Worm (Caenorhabditis elegans) whole organism, L1 larva: ENCODE measurements around the gene twk-9.
A peak's percentile ranks its signal among the peaks of the same experiment; 100 is the strongest.

Source experiments
- C04F5.9 ChIP-seq: sonication (generic microtip); optimal IDR thresholded peaks from 2 replicates; lab custom pipeline; 2016; ENCODE audit warnings: missing genetic modification characterization, missing compliant biosample characterization
- C16A3.4 ChIP-seq: fragments of 150-350 bp; optimal IDR thresholded peaks from 2 replicates; lab custom pipeline; 2014; ENCODE audit warnings: missing biosample characterization, missing genetic modification characterization
- aha-1 ChIP-seq: fragments of 150-350 bp; optimal IDR thresholded peaks from 2 replicates; lab custom pipeline; 2014; ENCODE audit warnings: missing biosample characterization, missing genetic modification characterization
- alr-1 ChIP-seq: fragments of 200-800 bp; sonication (Bioruptor generic); optimal IDR thresholded peaks from 2 replicates; lab custom pipeline; 2018; ENCODE audit warnings: borderline replicate concordance, mild to moderate bottlenecking, missing genetic modification characterization, missing compliant biosample characterization
- aly-2 ChIP-seq: fragments of 150-350 bp; optimal IDR thresholded peaks from 2 replicates; lab custom pipeline; 2014; ENCODE audit warnings: missing biosample characterization, missing genetic modification characterization
- ceh-8 ChIP-seq: fragments of 200-800 bp; sonication (Bioruptor generic); optimal IDR thresholded peaks from 2 replicates; lab custom pipeline; 2018; ENCODE audit warnings: mild to moderate bottlenecking, missing genetic modification characterization, moderate library complexity, missing compliant biosample characterization
- ceh-88 ChIP-seq: fragments of 200-800 bp; sonication (Bioruptor generic); IDR thresholded peaks from 2 replicates; pipeline ENCODE4 v1.3.6; 2022; ENCODE audit warnings: missing genetic modification characterization, missing compliant biosample characterization
- dpl-1 ChIP-seq, 3 experiments: fragments of 150-350 bp in 2 of 3; sonication (generic microtip) in 1 of 3; optimal IDR thresholded peaks; 2 replicates each; lab custom pipeline; 2014 to 2017; ENCODE audit warnings: missing biosample characterization in 3 of 3, missing genetic modification characterization in 3 of 3, missing genetic modification reagents in 3 of 3
- dsc-1 ChIP-seq: sonication (generic microtip); optimal IDR thresholded peaks from 2 replicates; lab custom pipeline; 2016; ENCODE audit warnings: mild to moderate bottlenecking, missing genetic modification characterization, missing compliant biosample characterization
- elt-2 ChIP-seq: sonication (generic microtip); optimal IDR thresholded peaks from 2 replicates; lab custom pipeline; 2016; ENCODE audit warnings: missing genetic modification characterization, mild to moderate bottlenecking, inconsistent platforms, missing compliant biosample characterization, missing genetic modification reagents
- ets-5 ChIP-seq: fragments of 200-800 bp; sonication (Bioruptor generic); IDR thresholded peaks from 2 replicates; pipeline ENCODE4 v1.3.6; 2022; ENCODE audit warnings: missing genetic modification characterization, missing compliant biosample characterization
- fkh-8 ChIP-seq: sonication (generic microtip); optimal IDR thresholded peaks from 2 replicates; lab custom pipeline; 2016; ENCODE audit warnings: mild to moderate bottlenecking, missing genetic modification characterization, missing compliant biosample characterization
- hlh-4 ChIP-seq: sonication (generic microtip); optimal IDR thresholded peaks from 2 replicates; lab custom pipeline; 2016; ENCODE audit warnings: mild to moderate bottlenecking, missing genetic modification characterization, missing compliant biosample characterization
- irx-1 ChIP-seq: sonication (generic microtip); optimal IDR thresholded peaks from 2 replicates; lab custom pipeline; 2016; ENCODE audit warnings: missing genetic modification characterization, missing compliant biosample characterization
- lsy-2 ChIP-seq, 2 experiments: fragments of 150-350 bp; optimal IDR thresholded peaks; 2 replicates each; lab custom pipeline; 2014; ENCODE audit warnings: missing biosample characterization in 2 of 2, missing genetic modification characterization in 2 of 2
- mab-9 ChIP-seq: fragments of 200-800 bp; sonication (Bioruptor generic); IDR thresholded peaks from 2 replicates; pipeline ENCODE4 v1.3.6; 2022; ENCODE audit warnings: missing genetic modification reagents, missing genetic modification characterization, missing compliant biosample characterization
- mep-1 ChIP-seq: fragments of 150-350 bp; optimal IDR thresholded peaks from 2 replicates; lab custom pipeline; 2014; ENCODE audit warnings: missing biosample characterization, missing genetic modification characterization
- nhr-11 ChIP-seq: fragments of 150-350 bp; optimal IDR thresholded peaks from 2 replicates; lab custom pipeline; 2014; ENCODE audit warnings: missing biosample characterization, missing genetic modification characterization
- nhr-20 ChIP-seq: sonication (generic microtip); optimal IDR thresholded peaks from 2 replicates; lab custom pipeline; 2016; ENCODE audit warnings: mild to moderate bottlenecking, missing genetic modification characterization, missing compliant biosample characterization
- nhr-237 ChIP-seq: fragments of 150-350 bp; optimal IDR thresholded peaks from 2 replicates; lab custom pipeline; 2014; ENCODE audit warnings: missing biosample characterization, missing genetic modification characterization
- nhr-28 ChIP-seq: fragments of 150-350 bp; optimal IDR thresholded peaks from 2 replicates; lab custom pipeline; 2014; ENCODE audit warnings: missing biosample characterization, missing genetic modification characterization
- nhr-47 ChIP-seq: sonication (generic microtip); optimal IDR thresholded peaks from 2 replicates; lab custom pipeline; 2016; ENCODE audit warnings: mild to moderate bottlenecking, missing genetic modification characterization, moderate library complexity, missing compliant biosample characterization
- nhr-71 ChIP-seq: sonication (generic microtip); optimal IDR thresholded peaks from 2 replicates; lab custom pipeline; 2016; ENCODE audit warnings: mild to moderate bottlenecking, missing genetic modification characterization, moderate library complexity, missing compliant biosample characterization
- nhr-90 ChIP-seq: sonication (generic microtip); optimal IDR thresholded peaks from 2 replicates; lab custom pipeline; 2016; ENCODE audit warnings: mild to moderate bottlenecking, missing genetic modification characterization, missing compliant biosample characterization; ENCODE audit not compliant: poor library complexity
- pag-3 ChIP-seq: sonication (generic microtip); optimal IDR thresholded peaks from 2 replicates; lab custom pipeline; 2017; ENCODE audit warnings: missing genetic modification characterization, mild to moderate bottlenecking, missing compliant biosample characterization, antibody characterized with exemption, borderline replicate concordance; ENCODE audit not compliant: insufficient read depth
- pqm-1 ChIP-seq: sonication (generic microtip); optimal IDR thresholded peaks from 3 replicates; lab custom pipeline; 2017; ENCODE audit warnings: missing biosample characterization, missing genetic modification characterization
- rnt-1 ChIP-seq: sonication (generic microtip); optimal IDR thresholded peaks from 2 replicates; lab custom pipeline; 2016; ENCODE audit warnings: mild to moderate bottlenecking, missing genetic modification characterization, moderate library complexity, missing compliant biosample characterization
- swsn-7 ChIP-seq: sonication (generic microtip); optimal IDR thresholded peaks from 2 replicates; lab custom pipeline; 2016; ENCODE audit warnings: missing genetic modification characterization, missing compliant biosample characterization
- tlp-1 ChIP-seq: fragments of 150-350 bp; optimal IDR thresholded peaks from 2 replicates; lab custom pipeline; 2014; ENCODE audit warnings: missing biosample characterization, missing genetic modification characterization
- unc-130 ChIP-seq: fragments of 150-350 bp; optimal IDR thresholded peaks from 2 replicates; lab custom pipeline; 2017; ENCODE audit warnings: missing biosample characterization, missing genetic modification characterization, inconsistent platforms
- unc-30 ChIP-seq: sonication (generic microtip); optimal IDR thresholded peaks from 2 replicates; lab custom pipeline; 2017; ENCODE audit warnings: missing biosample characterization, missing genetic modification characterization
- zip-4 ChIP-seq: fragments of 200-800 bp; sonication (Bioruptor generic); optimal IDR thresholded peaks from 2 replicates; lab custom pipeline; 2018; ENCODE audit warnings: mild to moderate bottlenecking, missing genetic modification characterization, moderate library complexity, missing compliant biosample characterization
- ztf-11 ChIP-seq, 2 experiments: sonication (generic microtip); optimal IDR thresholded peaks; 2 replicates each; lab custom pipeline; 2016 to 2017; ENCODE audit warnings: missing genetic modification characterization in 2 of 2, missing biosample characterization in 1 of 2, missing compliant biosample characterization in 1 of 2

Gene twk-9

ce11 chrIV:9648682-9649081, 44.3 kb upstream of the twk-9 start, which contains the start of gene srm-3:
Gene srm-3 (plus strand): TSS chrIV:9648982.
- TF ChIP-seq ztf-11 (tag; optimal IDR thresholded peaks at IDR 0.05; lab: Kevin White, UChicago) (no peak), nhr-47 (no peak), alr-1 (tag; lab: Kevin White, UChicago) (no peak), rnt-1 (tag; lab: Kevin White, UChicago) (no peak), elt-2 (tag; lab: Kevin White, UChicago) (no peak), unc-130 (tag; lab: Kevin White, UChicago) (no peak), fkh-8 (tag; lab: Kevin White, UChicago) (no peak), dpl-1 (GFP tag; optimal IDR thresholded peaks at IDR 0.05; lab: Kevin White, UChicago) (no peak), aly-2 (no peak), lsy-2 (tag; optimal IDR thresholded peaks at IDR 0.05; lab: Kevin White, UChicago) (no peak), unc-30 (no peak), C16A3.4 (no peak), nhr-28 (tag; lab: Kevin White, UChicago) (no peak), ceh-8 (GFP tag; lab: Kevin White, UChicago) (no peak), hlh-4 (tag; lab: Kevin White, UChicago) (no peak), mep-1 (tag; lab: Kevin White, UChicago) (no peak), irx-1 (tag; lab: Kevin White, UChicago) (no peak), nhr-237 (tag; lab: Kevin White, UChicago) (no peak), pag-3 (tag; lab: Kevin White, UChicago) (no peak), nhr-11 (tag; lab: Kevin White, UChicago) (no peak)
- TF ChIP-seq, all 84 proteins: peak for 0

ce11 chrIV:9651234-9651633, 41.7 kb upstream of the twk-9 start, which contains the start of gene chca-1:
Gene chca-1 (plus strand): TSS chrIV:9651394.
- TF ChIP-seq tlp-1 (peak; percentile 79), nhr-90 (tag; lab: Kevin White, UChicago) (peak; percentile 14), nhr-71 (tag; lab: Kevin White, UChicago) (peak; percentile 36), nhr-20 (tag; lab: Kevin White, UChicago) (peak; percentile 2), swsn-7 (tag; lab: Kevin White, UChicago) (no peak), C04F5.9 (no peak), elt-2 (tag; lab: Kevin White, UChicago) (peak; percentile 94)
- TF ChIP-seq, all 84 proteins: peak for 5

- TF ChIP-seq aha-1 (tag; lab: Kevin White, UChicago) (no peak), swsn-7 (tag; lab: Kevin White, UChicago) (no peak)
- TF ChIP-seq, all 84 proteins: peak for 0
These were observed 39.8 kb upstream of the twk-9 start, which contains the start of gene F58G6.3 for ce11 chrIV:9653184-9653583. Gene F58G6.3 (plus strand): TSS chrIV:9653535.

ce11 chrIV:9654017-9654416, 39.0 kb upstream of the twk-9 start, which contains the start of gene F58G6.7:
Gene F58G6.7 (plus strand): TSS chrIV:9654317.
- TF ChIP-seq ztf-11 (tag; optimal IDR thresholded peaks at IDR 0.05; lab: Kevin White, UChicago) (no peak), dsc-1 (tag; lab: Kevin White, UChicago) (no peak), ets-5 (GFP tag; lab: Robert Waterston, UW) (no peak), ceh-88 (GFP tag; lab: Robert Waterston, UW) (no peak), irx-1 (tag; lab: Kevin White, UChicago) (no peak), pqm-1 (tag; lab: Kevin White, UChicago) (no peak), rnt-1 (tag; lab: Kevin White, UChicago) (no peak), nhr-11 (tag; lab: Kevin White, UChicago) (no peak), zip-4 (GFP tag; lab: Kevin White, UChicago) (no peak), mab-9 (GFP tag; lab: Robert Waterston, UW) (no peak), alr-1 (tag; lab: Kevin White, UChicago) (no peak)
- TF ChIP-seq, all 84 proteins: peak for 0
